Fruit fly (Drosophila melanogaster) whole organism, embryonic: ENCODE measurements around the gene SCCRO.

Experiments
- CG2889 ChIP-seq: fragments of 200-800 bp; sonication (Bioruptor generic); IDR thresholded peaks from 3 replicates; pipeline ENCODE4 v1.3.6; 2022; ENCODE audit warnings: missing biosample characterization, missing genetic modification characterization
- CG9797 ChIP-seq: fragments of 200-800 bp; sonication (Bioruptor generic); optimal IDR thresholded peaks from 3 replicates; lab custom pipeline; 2018; ENCODE audit warnings: missing biosample characterization, mild to moderate bottlenecking, missing genetic modification characterization
- CG9817 ChIP-seq: fragments of 200-800 bp; sonication (Bioruptor generic); optimal IDR thresholded peaks from 2 replicates; lab custom pipeline; 2018; ENCODE audit warnings: missing biosample characterization, mild to moderate bottlenecking, missing genetic modification characterization, moderate library complexity
- TFAM ChIP-seq: fragments of 200-800 bp; sonication (Bioruptor generic); optimal IDR thresholded peaks from 2 replicates; lab custom pipeline; 2017; ENCODE audit warnings: missing biosample characterization, missing genetic modification characterization, inconsistent platforms
- chm ChIP-seq: fragments of 200-800 bp; sonication (Bioruptor generic); IDR thresholded peaks from 2 replicates; pipeline ENCODE4 v1.3.6; 2022; ENCODE audit warnings: missing biosample characterization, missing genetic modification characterization
- hb ChIP-seq: fragments of 200-800 bp; sonication (Bioruptor generic); IDR thresholded peaks from 3 replicates; pipeline ENCODE4 v1.3.6; 2022; ENCODE audit warnings: missing biosample characterization, missing genetic modification characterization; ENCODE audit not compliant: partially characterized antibody
- mam ChIP-seq: fragments of 200-800 bp; sonication (Bioruptor generic); optimal IDR thresholded peaks from 3 replicates; lab custom pipeline; 2016; ENCODE audit warnings: missing biosample characterization, missing genetic modification characterization
- mirr ChIP-seq: fragments of 200-800 bp; sonication (Bioruptor generic); optimal IDR thresholded peaks from 3 replicates; lab custom pipeline; 2018; ENCODE audit warnings: missing biosample characterization, mild to moderate bottlenecking, missing genetic modification characterization
- trem ChIP-seq: fragments of 200-800 bp; optimal IDR thresholded peaks from 3 replicates; lab custom pipeline; 2019; ENCODE audit warnings: missing biosample characterization, mild to moderate bottlenecking, missing genetic modification characterization, moderate library complexity

- no peak for TF ChIP-seq CG9817 (tag; lab: Kevin White, UChicago)
- TF ChIP-seq TFAM, result no peak
- TF ChIP-seq CG2889 (GFP tag; lab: Robert Waterston, UW), result no peak
- no peak for TF ChIP-seq mirr (GFP tag; lab: Kevin White, UChicago)
- TF ChIP-seq hb (GFP tag; lab: Robert Waterston, UW), result no peak
- TF ChIP-seq chm (GFP tag; lab: Robert Waterston, UW), result no peak
- TF ChIP-seq mam, result no peak
- no peak for TF ChIP-seq trem (tag; lab: Kevin White, UChicago)
- TF ChIP-seq CG9797 (GFP tag; lab: Kevin White, UChicago), result no peak
Observed at dm6 chr3L:15541281-15541680, 21.9 kb upstream of the SCCRO start.
